Fruit fly (Drosophila melanogaster): ENCODE measurements around the gene Nepl21.

DNA sequence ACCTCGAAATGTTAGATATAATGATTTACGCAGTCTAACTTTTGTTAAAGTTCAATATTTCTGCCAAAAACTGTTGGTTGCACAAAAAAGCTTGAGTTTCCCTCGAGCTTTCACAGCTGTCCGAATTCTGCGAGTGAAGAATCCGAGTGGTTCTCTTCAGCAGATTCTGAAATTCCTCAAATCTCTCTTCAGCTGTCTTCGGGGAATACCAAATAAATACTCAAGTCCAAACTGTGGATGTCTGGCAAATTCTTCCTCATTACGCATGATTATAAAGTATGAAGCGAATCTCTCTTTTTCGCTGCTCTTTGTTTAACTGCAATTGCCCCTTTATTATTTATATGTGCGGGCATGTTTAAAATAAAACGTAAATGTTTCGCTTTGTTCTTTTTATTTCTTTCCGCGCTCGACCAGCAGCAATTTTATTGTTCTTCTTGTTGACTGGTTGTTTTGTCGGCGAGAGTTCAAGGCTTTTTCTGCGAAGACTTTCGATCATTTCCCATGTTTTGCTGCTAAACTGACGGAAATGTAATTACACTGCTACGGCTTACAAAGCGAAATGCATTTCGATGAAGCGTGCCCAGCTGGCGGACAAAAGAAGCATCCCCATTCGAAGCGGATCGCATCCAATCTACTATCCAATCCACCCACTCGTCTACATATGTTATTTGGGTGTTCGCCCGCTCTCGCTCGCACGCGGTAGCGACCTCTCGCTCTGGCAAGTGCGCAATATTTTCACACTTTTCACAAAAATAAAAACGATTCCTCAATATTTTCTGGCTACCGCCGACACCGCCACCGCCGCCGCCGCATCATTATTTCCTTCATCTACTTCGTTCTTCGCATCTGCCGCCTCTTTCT, 30.6 kb downstream of the Nepl21 start:
- TF ChIP-seq CG8478 (optimal IDR thresholded peaks at IDR 0.05): no peak
- no peak for TF ChIP-seq CTCF (optimal IDR thresholded peaks at IDR 0.05)
